Worm (Caenorhabditis elegans): ENCODE measurements around the gene cnc-10.
A peak's percentile ranks its signal among the peaks of the same experiment; 100 is the strongest.

Gene cnc-10

DNA sequence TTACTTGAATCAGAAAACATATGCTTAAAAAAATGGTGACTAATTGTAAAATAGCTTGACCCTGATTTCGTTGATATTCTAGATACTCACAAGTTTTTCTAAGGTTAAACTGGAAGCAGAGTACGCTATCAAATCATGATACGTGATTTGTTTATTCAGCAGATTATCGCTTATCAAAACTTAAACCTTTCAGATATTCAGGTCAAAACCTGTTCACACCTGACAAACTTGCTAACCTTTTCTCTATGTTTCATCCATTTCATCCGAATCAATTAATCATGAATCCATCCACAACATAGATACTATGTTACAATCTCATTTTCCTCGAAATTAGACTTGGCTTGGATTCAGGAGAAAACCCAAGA is 35.3 kb upstream of the cnc-10 start (continued):
- TF ChIP-seq egl-27 (tag; optimal IDR thresholded peaks at IDR 0.05) (no peak), hif-1 (tag; optimal IDR thresholded peaks at IDR 0.05) (no peak), Y5F2A.4 (GFP tag; optimal IDR thresholded peaks at IDR 0.05) (no peak), ama-1 (optimal IDR thresholded peaks at IDR 0.05) (peak; percentile 44), ctbp-1 (GFP tag; IDR thresholded peaks at IDR 0.05) (no peak), rbr-2 (tag; optimal IDR thresholded peaks at IDR 0.05) (no peak), hmg-1.1 (GFP tag; IDR thresholded peaks at IDR 0.05) (no peak), tra-1 (GFP tag; IDR thresholded peaks at IDR 0.05) (no peak), lim-7 (GFP tag; IDR thresholded peaks at IDR 0.05) (no peak), set-16 (GFP tag; IDR thresholded peaks at IDR 0.05) (no peak), mdt-29 (GFP tag; IDR thresholded peaks at IDR 0.05) (no peak), dmd-6 (GFP tag; IDR thresholded peaks at IDR 0.05) (no peak), daf-12 (tag; optimal IDR thresholded peaks at IDR 0.05) (no peak), nhr-11 (tag; optimal IDR thresholded peaks at IDR 0.05) (no peak), T20F7.1 (GFP tag; optimal IDR thresholded peaks at IDR 0.05) (no peak), nhr-6 (tag; optimal IDR thresholded peaks at IDR 0.05) (no peak), nhr-25 (tag; optimal IDR thresholded peaks at IDR 0.05; ENCODE audit: borderline replicate concordance, insufficient read depth) (peak; percentile 62), hlh-30 (tag; optimal IDR thresholded peaks at IDR 0.05; ENCODE audit: insufficient read depth) (peak; percentile 30), mxl-2 (GFP tag; conservative IDR thresholded peaks at IDR 0.05) (no peak), ZK337.2 (GFP tag; IDR thresholded peaks at IDR 0.05) (no peak), zip-2 (tag; optimal IDR thresholded peaks at IDR 0.05) (no peak), aly-2 (tag; optimal IDR thresholded peaks at IDR 0.05) (no peak), mxl-3 (GFP tag; optimal IDR thresholded peaks at IDR 0.05) (no peak), fos-1 (tag; optimal IDR thresholded peaks at IDR 0.05) (no peak), lsy-2 (tag; optimal IDR thresholded peaks at IDR 0.05) (no peak), unc-39 (tag; optimal IDR thresholded peaks at IDR 0.05) (no peak), mep-1 (tag; optimal IDR thresholded peaks at IDR 0.05) (peak; percentile 62), dmd-9 (GFP tag; IDR thresholded peaks at IDR 0.05) (no peak), egl-43 (GFP tag; IDR thresholded peaks at IDR 0.05) (no peak), attf-4 (tag; optimal IDR thresholded peaks at IDR 0.05) (no peak), Y75B8A.6 (GFP tag; IDR thresholded peaks at IDR 0.05) (no peak), daf-8 (GFP tag; IDR thresholded peaks at IDR 0.05) (no peak), F26F4.8 (GFP tag; conservative IDR thresholded peaks at IDR 0.05) (no peak), gei-8 (GFP tag; optimal IDR thresholded peaks at IDR 0.05) (no peak), ceh-20 (GFP tag; IDR thresholded peaks at IDR 0.05) (no peak), R02D3.7 (tag; optimal IDR thresholded peaks at IDR 0.05) (no peak), ztf-7 (tag; optimal IDR thresholded peaks at IDR 0.05) (no peak), lir-3 (tag; optimal IDR thresholded peaks at IDR 0.05) (no peak), F49E8.2 (tag; optimal IDR thresholded peaks at IDR 0.05; ENCODE audit: borderline replicate concordance) (no peak), F44E2.7 (GFP tag; IDR thresholded peaks at IDR 0.05) (no peak), T26A8.4 (GFP tag; IDR thresholded peaks at IDR 0.05) (no peak; the same call in 1 of the 2 replicates), tag-97 (GFP tag; IDR thresholded peaks at IDR 0.05) (no peak), madf-9 (GFP tag; conservative IDR thresholded peaks at IDR 0.05) (no peak), spr-1 (tag; optimal IDR thresholded peaks at IDR 0.05) (no peak), F10B5.3 (tag; optimal IDR thresholded peaks at IDR 0.05) (no peak), nhr-76 (tag; optimal IDR thresholded peaks at IDR 0.05) (no peak), nhr-48 (tag; optimal IDR thresholded peaks at IDR 0.05) (peak; percentile 71), nhr-10 (tag; optimal IDR thresholded peaks at IDR 0.05) (no peak), lin-38 (GFP tag; IDR thresholded peaks at IDR 0.05) (no peak), nhr-111 (GFP tag; optimal IDR thresholded peaks at IDR 0.05) (no peak), nhr-77 (tag; optimal IDR thresholded peaks at IDR 0.05) (no peak), daf-16 (GFP tag; optimal IDR thresholded peaks at IDR 0.05) (no peak), daf-16 (tag; optimal IDR thresholded peaks at IDR 0.05) (no peak), skn-1 (tag; optimal IDR thresholded peaks at IDR 0.05) (no peak)
